Fruit fly (Drosophila melanogaster) whole organism, wandering third instar larva: ENCODE results near the gene Pex7.
A peak's percentile ranks its signal among the peaks of the same experiment; 100 is the strongest.

Source experiments
- Abd-B ChIP-seq: fragments of >200 bp; optimal IDR thresholded peaks from 2 replicates; lab custom pipeline; 2017; ENCODE audit warnings: missing biosample characterization, missing genetic modification characterization
- CG32264 ChIP-seq: fragments of 200-800 bp; sonication (Bioruptor generic); optimal IDR thresholded peaks from 2 replicates; lab custom pipeline; 2016; ENCODE audit warnings: missing biosample characterization, missing genetic modification characterization
- CrebA ChIP-seq: fragments of 200-800 bp; sonication (Bioruptor generic); optimal IDR thresholded peaks from 2 replicates; lab custom pipeline; 2016; ENCODE audit warnings: missing biosample characterization, mild to moderate bottlenecking, missing genetic modification characterization, borderline replicate concordance
- Dfd ChIP-seq: fragments of >200 bp; optimal IDR thresholded peaks from 2 replicates; lab custom pipeline; 2017; ENCODE audit warnings: missing biosample characterization, missing genetic modification characterization
- Dif ChIP-seq: fragments of 200-275, 200-300 bp; sonication (Bioruptor generic); optimal IDR thresholded peaks from 2 replicates; lab custom pipeline; 2018; ENCODE audit warnings: missing biosample characterization, missing genetic modification characterization; ENCODE audit not compliant: partially characterized antibody
- GATAd ChIP-seq: sonication (Bioruptor generic); optimal IDR thresholded peaks from 2 replicates; lab custom pipeline; 2016; ENCODE audit warnings: missing biosample characterization, missing genetic modification characterization
- HLH106 ChIP-seq: fragments of 200-800 bp; optimal IDR thresholded peaks from 3 replicates; lab custom pipeline; 2019; ENCODE audit warnings: missing biosample characterization, mild to moderate bottlenecking, missing genetic modification characterization, moderate library complexity
- Hnf4 ChIP-seq: fragments of 200-800 bp; sonication (Bioruptor generic); optimal IDR thresholded peaks from 2 replicates; lab custom pipeline; 2016; ENCODE audit warnings: missing biosample characterization, mild to moderate bottlenecking, missing genetic modification characterization
- Hr78 ChIP-seq: fragments of >200 bp; optimal IDR thresholded peaks from 2 replicates; lab custom pipeline; 2017; ENCODE audit warnings: missing biosample characterization, missing genetic modification characterization
- Hr83 ChIP-seq: fragments of 200-300 bp; sonication (Bioruptor generic); optimal IDR thresholded peaks from 2 replicates; lab custom pipeline; 2016; ENCODE audit warnings: missing biosample characterization, mild to moderate bottlenecking, missing genetic modification characterization, moderate library complexity; ENCODE audit not compliant: poor library complexity, severe bottlenecking
- Jra ChIP-seq: sonication (Bioruptor generic); optimal IDR thresholded peaks from 2 replicates; lab custom pipeline; 2016; ENCODE audit warnings: missing biosample characterization, missing genetic modification characterization
- Mio ChIP-seq: sonication (Bioruptor generic); optimal IDR thresholded peaks from 2 replicates; lab custom pipeline; 2016; ENCODE audit warnings: missing biosample characterization, missing genetic modification characterization
- Myc ChIP-seq: fragments of >200 bp; optimal IDR thresholded peaks from 2 replicates; lab custom pipeline; 2017
- N ChIP-seq: fragments of >200 bp; optimal IDR thresholded peaks from 2 replicates; lab custom pipeline; 2018; ENCODE audit warnings: missing biosample characterization, missing external identifiers, missing genetic modification characterization
- OdsH ChIP-seq: fragments of 200-800 bp; sonication (Bioruptor generic); optimal IDR thresholded peaks from 2 replicates; lab custom pipeline; 2016; ENCODE audit warnings: missing biosample characterization, mild to moderate bottlenecking, missing genetic modification characterization
- Rel ChIP-seq, 2 experiments: fragments of 200-800 bp; sonication (Bioruptor generic) in 1 of 2; optimal IDR thresholded peaks; 2 replicates in 1 of 2; 3 replicates in 1 of 2; lab custom pipeline; 2016 to 2019; ENCODE audit warnings: mild to moderate bottlenecking in 2 of 2, missing biosample characterization in 2 of 2, missing genetic modification characterization in 2 of 2, moderate library complexity in 1 of 2
- Sp1 ChIP-seq: fragments of 200-800 bp; sonication (Bioruptor generic); optimal IDR thresholded peaks from 3 replicates; lab custom pipeline; 2019; ENCODE audit warnings: missing biosample characterization, mild to moderate bottlenecking, missing genetic modification characterization, moderate library complexity
- Vsx2 ChIP-seq: fragments of 200-300, 225-300 bp; sonication (Bioruptor generic); optimal IDR thresholded peaks from 2 replicates; lab custom pipeline; 2018; ENCODE audit warnings: missing biosample characterization, missing genetic modification characterization; ENCODE audit not compliant: partially characterized antibody
- br ChIP-seq: fragments of 200-800 bp; sonication (Bioruptor generic); optimal IDR thresholded peaks from 2 replicates; lab custom pipeline; 2016; ENCODE audit warnings: missing biosample characterization, missing genetic modification characterization
- brk ChIP-seq: fragments of 200-800 bp; sonication (Bioruptor generic); optimal IDR thresholded peaks from 2 replicates; lab custom pipeline; 2016; ENCODE audit warnings: missing biosample characterization, mild to moderate bottlenecking, missing genetic modification characterization
- dl ChIP-seq, 2 experiments: fragments of 175-275, 200-275 bp in 1 of 2; fragments of 200-275 bp in 1 of 2; sonication (Bioruptor generic); optimal IDR thresholded peaks; lab custom pipeline; 2018; ENCODE audit warnings: mild to moderate bottlenecking in 2 of 2, missing biosample characterization in 2 of 2, missing genetic modification characterization in 2 of 2, moderate library complexity in 2 of 2; ENCODE audit not compliant: partially characterized antibody in 2 of 2, insufficient read depth in 1 of 2
- dmrt93B ChIP-seq: fragments of 200-800 bp; sonication (Bioruptor generic); optimal IDR thresholded peaks from 2 replicates; lab custom pipeline; 2018; ENCODE audit warnings: missing biosample characterization, mild to moderate bottlenecking, missing genetic modification characterization
- ey ChIP-seq: fragments of 200-800 bp; sonication (Bioruptor generic); optimal IDR thresholded peaks from 2 replicates; lab custom pipeline; 2016; ENCODE audit warnings: missing biosample characterization, missing genetic modification characterization
- foxo ChIP-seq, 2 experiments: fragments of 200-800 bp; sonication (Bioruptor generic); optimal IDR thresholded peaks; 2 replicates in 1 of 2; 3 replicates in 1 of 2; lab custom pipeline; 2016 to 2017; ENCODE audit warnings: missing biosample characterization in 2 of 2, missing genetic modification characterization in 2 of 2
- fru ChIP-seq: fragments of 200-800 bp; sonication (Bioruptor generic); optimal IDR thresholded peaks from 3 replicates; lab custom pipeline; 2016; ENCODE audit warnings: missing biosample characterization, mild to moderate bottlenecking, missing genetic modification characterization
- h ChIP-seq: fragments of 200-800 bp; sonication (Bioruptor generic); optimal IDR thresholded peaks from 3 replicates; lab custom pipeline; 2016; ENCODE audit warnings: missing biosample characterization, mild to moderate bottlenecking, missing genetic modification characterization
- pan ChIP-seq: fragments of >200 bp; optimal IDR thresholded peaks from 2 replicates; lab custom pipeline; 2017
- psq ChIP-seq: fragments of 200-800 bp; sonication (Bioruptor generic); optimal IDR thresholded peaks from 3 replicates; lab custom pipeline; 2017; ENCODE audit warnings: missing biosample characterization, mild to moderate bottlenecking, missing genetic modification characterization, moderate library complexity
- rgr ChIP-seq: fragments of 200-800 bp; sonication (Bioruptor generic); optimal IDR thresholded peaks from 3 replicates; lab custom pipeline; 2016; ENCODE audit warnings: missing biosample characterization, mild to moderate bottlenecking, missing genetic modification characterization
- sage ChIP-seq: fragments of 200-800 bp; sonication (Bioruptor generic); optimal IDR thresholded peaks from 2 replicates; lab custom pipeline; 2016; ENCODE audit warnings: missing biosample characterization, mild to moderate bottlenecking, missing genetic modification characterization
- sv ChIP-seq: fragments of 200-800 bp; sonication (Bioruptor generic); optimal IDR thresholded peaks from 3 replicates; lab custom pipeline; 2016; ENCODE audit warnings: missing biosample characterization, missing genetic modification characterization
- tai ChIP-seq: sonication (Bioruptor generic); optimal IDR thresholded peaks from 2 replicates; lab custom pipeline; 2016; ENCODE audit warnings: missing biosample characterization, missing genetic modification characterization
- usp ChIP-seq: fragments of >200 bp; optimal IDR thresholded peaks from 2 replicates; lab custom pipeline; 2017; ENCODE audit warnings: missing biosample characterization, missing genetic modification characterization
- woc ChIP-seq: sonication (Bioruptor generic); optimal IDR thresholded peaks from 2 replicates; lab custom pipeline; 2016; ENCODE audit warnings: missing biosample characterization, mild to moderate bottlenecking, missing genetic modification characterization

Gene Pex7

DNA sequence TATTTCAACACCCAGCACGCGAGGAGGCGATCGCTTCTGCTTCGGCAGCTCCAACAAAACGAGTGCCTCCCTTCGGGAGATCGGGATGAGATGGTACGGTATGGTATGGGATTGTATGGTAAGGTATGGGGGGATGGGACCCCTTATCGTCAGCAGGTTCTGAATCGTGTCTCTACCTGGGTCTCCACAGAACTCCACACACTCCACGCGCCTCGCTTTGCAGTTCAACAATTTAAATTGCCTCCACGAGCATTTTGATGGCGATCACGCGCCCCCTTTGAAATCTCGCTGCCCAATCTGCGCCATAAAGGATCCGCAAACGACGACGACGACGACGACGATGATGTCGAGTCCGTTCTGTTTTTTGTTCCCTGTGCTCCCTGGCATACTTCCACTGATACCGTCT lies 5.6 kb downstream of the Pex7 start:
- no peak for TF ChIP-seq usp (GFP tag; lab: Kevin White, UChicago)
- no peak for TF ChIP-seq brk (GFP tag; lab: Kevin White, UChicago)
- peak in 1 of 2 experiments; percentile 26 for TF ChIP-seq foxo (GFP tag; optimal IDR thresholded peaks at IDR 0.05; lab: Kevin White, UChicago)
- no peak for TF ChIP-seq pan (lab: Kevin White, UChicago)
- no peak for TF ChIP-seq ey (GFP tag; lab: Kevin White, UChicago)
- peak; percentile 30 for TF ChIP-seq br (GFP tag; lab: Kevin White, UChicago)
- TF ChIP-seq dmrt93B (GFP tag; lab: Kevin White, UChicago), result no peak
- TF ChIP-seq Sp1 (GFP tag; lab: Kevin White, UChicago), result peak; percentile 7
- no peak for TF ChIP-seq HLH106 (tag; lab: Kevin White, UChicago)
- peak; percentile 25 for TF ChIP-seq woc (GFP tag; lab: Kevin White, UChicago)
- TF ChIP-seq GATAd, result no peak
- TF ChIP-seq dl (GFP tag; optimal IDR thresholded peaks at IDR 0.05; lab: Kevin White, UChicago; ENCODE audit: insufficient read depth in 1 of 2, partially characterized antibody in 2 of 2), result no peak
- TF ChIP-seq N, result no peak
- peak; percentile 20 for TF ChIP-seq Hr83
- TF ChIP-seq tai (GFP tag; lab: Kevin White, UChicago), result no peak
- TF ChIP-seq psq (GFP tag; lab: Kevin White, UChicago), result peak; percentile 62
- no peak for TF ChIP-seq rgr
- no peak for TF ChIP-seq CrebA
- no peak for TF ChIP-seq fru (GFP tag; lab: Kevin White, UChicago)
- TF ChIP-seq Dfd (GFP tag; lab: Kevin White, UChicago), result no peak
- TF ChIP-seq sage, result peak; percentile 25
- TF ChIP-seq Hr78 (GFP tag; lab: Kevin White, UChicago), result no peak
- TF ChIP-seq Rel (GFP tag; optimal IDR thresholded peaks at IDR 0.05; lab: Kevin White, UChicago), result peak; percentile 72
- no peak for TF ChIP-seq Rel (tag; optimal IDR thresholded peaks at IDR 0.05; lab: Kevin White, UChicago)
- TF ChIP-seq Mio (GFP tag; lab: Kevin White, UChicago), result no peak
- no peak for TF ChIP-seq Abd-B (GFP tag; lab: Kevin White, UChicago)
- TF ChIP-seq h, result peak; percentile 67
- TF ChIP-seq Myc (lab: Kevin White, UChicago), result no peak
- no peak for TF ChIP-seq Hnf4 (GFP tag; lab: Kevin White, UChicago)
- peak; percentile 26 for TF ChIP-seq Jra (GFP tag; lab: Kevin White, UChicago)
- no peak for TF ChIP-seq CG32264 (GFP tag; lab: Kevin White, UChicago)

DNA sequence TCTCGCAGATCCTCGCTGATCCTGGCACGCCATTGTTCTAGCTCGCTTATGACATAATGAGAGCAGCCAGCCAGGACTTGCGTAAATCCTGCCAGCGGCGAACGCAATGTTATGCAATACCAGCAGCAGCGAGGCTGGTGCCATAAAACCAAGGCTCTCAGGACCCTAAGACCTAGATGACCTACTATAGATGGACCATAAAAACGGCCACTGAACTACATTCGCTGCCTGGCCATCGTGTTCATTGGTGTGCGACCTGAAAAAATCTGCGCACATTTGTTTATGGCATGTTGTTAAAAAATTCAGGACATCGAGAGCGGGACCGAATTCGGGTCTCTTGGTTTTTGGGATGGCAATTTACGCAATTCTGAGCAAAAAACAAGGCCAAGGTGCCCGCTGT lies 6.6 kb downstream of the Pex7 start:
- no peak for TF ChIP-seq Rel (GFP tag; optimal IDR thresholded peaks at IDR 0.05; lab: Kevin White, UChicago)
- no peak for TF ChIP-seq Rel (tag; optimal IDR thresholded peaks at IDR 0.05; lab: Kevin White, UChicago)
- TF ChIP-seq Sp1 (GFP tag; lab: Kevin White, UChicago), result no peak
- no peak for TF ChIP-seq Hr83
- TF ChIP-seq HLH106 (tag; lab: Kevin White, UChicago), result no peak
- TF ChIP-seq Hr78 (GFP tag; lab: Kevin White, UChicago), result no peak
- no peak for TF ChIP-seq brk (GFP tag; lab: Kevin White, UChicago)
- TF ChIP-seq ey (GFP tag; lab: Kevin White, UChicago), result no peak
- no peak for TF ChIP-seq fru (GFP tag; lab: Kevin White, UChicago)
- no peak for TF ChIP-seq sv (GFP tag; lab: Kevin White, UChicago)
- no peak for TF ChIP-seq Vsx2 (GFP tag; lab: Kevin White, UChicago)
- no peak for TF ChIP-seq CG32264 (GFP tag; lab: Kevin White, UChicago)
- TF ChIP-seq, all 38 proteins: peak for 0

DNA sequence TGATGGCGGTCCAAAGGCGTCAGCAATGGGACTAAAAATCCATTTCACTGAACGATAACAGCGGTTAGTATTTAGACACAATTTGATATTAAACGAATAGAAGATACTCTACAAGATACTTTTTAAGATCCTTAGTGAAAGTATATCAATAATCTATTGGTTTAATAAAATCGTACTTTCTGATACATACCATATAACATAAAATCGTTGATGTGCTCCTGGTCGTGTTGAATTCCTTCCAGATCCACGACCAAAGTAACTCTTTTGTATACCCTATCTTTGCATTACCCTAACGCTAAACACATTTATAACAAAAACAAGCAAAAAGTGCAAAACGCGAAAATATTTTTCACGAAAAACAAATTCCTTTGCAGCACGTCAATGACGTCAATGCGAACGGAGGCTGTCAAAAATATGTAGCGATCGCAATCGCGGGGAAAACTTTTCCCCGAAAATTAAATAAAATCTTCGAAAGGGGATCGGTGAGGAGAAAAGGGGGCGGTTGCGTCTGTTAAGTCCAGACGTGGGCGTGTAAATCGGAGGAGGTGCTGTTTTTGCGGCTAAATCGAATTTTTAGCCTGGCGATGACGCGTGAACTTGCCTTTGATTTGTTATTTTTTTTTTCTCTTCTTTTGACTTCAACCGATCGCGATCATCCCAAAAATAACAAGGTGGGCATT lies 8.4 kb downstream of the Pex7 start:
- TF ChIP-seq ey (GFP tag; lab: Kevin White, UChicago), result no peak
- TF ChIP-seq Mio (GFP tag; lab: Kevin White, UChicago), result no peak
- TF ChIP-seq Hnf4 (GFP tag; lab: Kevin White, UChicago), result no peak
- no peak for TF ChIP-seq Dif (GFP tag; lab: Kevin White, UChicago)
- no peak for TF ChIP-seq sv (GFP tag; lab: Kevin White, UChicago)
- no peak for TF ChIP-seq CG32264 (GFP tag; lab: Kevin White, UChicago)
- no peak for TF ChIP-seq Abd-B (GFP tag; lab: Kevin White, UChicago)
- TF ChIP-seq pan (lab: Kevin White, UChicago), result no peak
- TF ChIP-seq OdsH (GFP tag; lab: Kevin White, UChicago), result no peak
- TF ChIP-seq br (GFP tag; lab: Kevin White, UChicago), result no peak
- TF ChIP-seq sage, result no peak
- no peak for TF ChIP-seq dl (GFP tag; optimal IDR thresholded peaks at IDR 0.05; lab: Kevin White, UChicago; ENCODE audit: insufficient read depth in 1 of 2, partially characterized antibody in 2 of 2)
- TF ChIP-seq h, result no peak
